Fruit fly (Drosophila melanogaster): ENCODE data around the gene CG10512.

DNA sequence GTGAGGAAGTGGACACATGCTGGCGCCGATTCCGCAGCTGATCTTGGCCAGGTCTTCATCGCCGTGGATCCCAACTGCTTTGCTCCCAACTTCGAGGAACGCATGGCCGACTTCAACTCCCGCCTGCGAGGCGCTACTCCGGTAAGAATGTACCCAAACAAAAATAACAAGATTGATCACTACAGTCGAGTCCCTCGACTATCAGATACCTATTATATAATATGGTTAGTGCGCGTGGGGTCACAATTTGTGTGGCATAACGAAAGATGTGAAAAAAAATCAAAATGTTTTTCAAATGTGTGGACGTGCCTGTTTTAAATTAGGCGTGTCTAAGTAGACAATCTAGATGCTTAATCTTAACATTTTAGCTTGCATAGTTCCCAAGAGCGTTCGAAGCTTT, 3.8 kb downstream of the CG10512 start:
- TF ChIP-seq fd96Ca (GFP tag; IDR thresholded peaks at IDR 0.05), result no peak
- no peak for TF ChIP-seq CG12605 (GFP tag; IDR thresholded peaks at IDR 0.05)
- no peak for TF ChIP-seq CG8301 (tag; optimal IDR thresholded peaks at IDR 0.05)
- TF ChIP-seq CG8159 (tag; optimal IDR thresholded peaks at IDR 0.05), result no peak
- TF ChIP-seq CG17806 (tag; optimal IDR thresholded peaks at IDR 0.05), result no peak
- TF ChIP-seq CG10348 (GFP tag; IDR thresholded peaks at IDR 0.05), result no peak
